Worm (Caenorhabditis elegans) whole organism, young adult: ENCODE results near the gene R13A1.3.

Experiments used
- F49E8.2 ChIP-seq: sonication (generic microtip); optimal IDR thresholded peaks from 3 replicates; lab custom pipeline; 2017; ENCODE audit warnings: missing genetic modification characterization, mild to moderate bottlenecking, missing compliant biosample characterization, antibody characterized with exemption, moderate library complexity; ENCODE audit not compliant: insufficient read depth
- nhr-27 ChIP-seq: fragments of 200-800 bp; sonication (Bioruptor generic); optimal IDR thresholded peaks from 2 replicates; lab custom pipeline; 2018; ENCODE audit warnings: mild to moderate bottlenecking, missing genetic modification characterization, moderate library complexity, missing compliant biosample characterization

DNA sequence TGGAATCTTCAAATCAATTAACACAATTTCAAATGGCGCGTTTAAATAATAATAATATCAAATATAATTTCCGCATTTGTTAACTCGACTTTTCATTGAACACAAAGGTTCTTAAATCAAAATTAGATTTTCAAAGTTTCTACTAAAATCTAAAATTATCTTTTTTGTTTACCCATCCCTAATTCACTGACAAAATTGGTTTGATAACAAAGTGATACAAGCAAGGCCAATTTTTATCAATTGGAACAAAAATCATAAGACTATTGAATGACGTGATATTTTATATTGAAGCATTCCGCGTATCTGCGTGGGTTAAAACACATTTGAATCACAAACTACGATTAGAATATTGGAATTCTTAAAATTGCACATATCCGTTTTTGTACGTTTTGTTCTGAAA, 13.4 kb upstream of the R13A1.3 start:
- TF ChIP-seq nhr-27, result no peak
- no peak for TF ChIP-seq F49E8.2
